Fruit fly (Drosophila melanogaster) whole organism, larva: ENCODE results near the gene cpo.

ENCODE experiments used
- noc ChIP-seq: fragments of 200-800 bp; sonication (Bioruptor generic); optimal IDR thresholded peaks from 3 replicates; lab custom pipeline; 2019; ENCODE audit warnings: missing biosample characterization, mild to moderate bottlenecking, missing genetic modification characterization, moderate library complexity

The cpo gene

DNA sequence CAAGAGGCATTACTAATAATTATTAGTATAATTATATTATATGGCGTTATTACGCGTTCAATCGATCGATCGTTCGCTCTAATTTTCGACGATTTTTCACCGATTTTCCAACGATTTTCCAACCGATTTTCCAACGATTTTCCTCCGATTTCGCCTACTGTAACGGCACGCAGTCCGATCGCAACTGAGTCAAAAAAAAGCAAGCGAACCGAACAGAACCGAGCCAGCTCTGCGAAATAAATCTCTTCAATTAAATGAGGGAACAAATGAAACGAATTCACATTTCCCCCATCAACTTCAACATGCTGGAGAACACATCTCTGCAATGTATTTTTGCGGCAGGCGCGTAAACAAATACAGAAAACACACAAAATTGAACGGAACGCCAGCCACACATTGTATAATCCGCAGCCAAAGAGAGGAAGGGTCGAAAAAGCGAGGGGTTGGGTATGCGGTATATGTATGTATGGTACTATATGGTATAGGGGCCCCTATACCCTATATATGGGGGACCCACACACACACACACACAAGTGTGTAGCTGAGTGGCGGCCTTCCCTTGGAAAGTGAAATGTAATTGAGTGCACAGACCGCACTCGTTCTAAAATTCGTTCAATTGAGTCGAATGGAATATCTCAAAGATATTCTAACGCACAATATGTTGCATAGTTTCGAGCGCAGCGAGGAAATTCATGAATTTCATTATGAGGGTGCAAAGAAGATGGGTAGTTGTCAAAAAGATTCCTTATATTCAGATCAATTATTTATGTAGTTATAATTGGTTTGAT is 133.4 kb downstream of the cpo start, which contains the start of gene htl:
TSS of gene htl (minus strand) at position 186 of the 788 bp plus-strand sequence.
- TF ChIP-seq noc (tag; lab: Kevin White, UChicago), result no peak

DNA sequence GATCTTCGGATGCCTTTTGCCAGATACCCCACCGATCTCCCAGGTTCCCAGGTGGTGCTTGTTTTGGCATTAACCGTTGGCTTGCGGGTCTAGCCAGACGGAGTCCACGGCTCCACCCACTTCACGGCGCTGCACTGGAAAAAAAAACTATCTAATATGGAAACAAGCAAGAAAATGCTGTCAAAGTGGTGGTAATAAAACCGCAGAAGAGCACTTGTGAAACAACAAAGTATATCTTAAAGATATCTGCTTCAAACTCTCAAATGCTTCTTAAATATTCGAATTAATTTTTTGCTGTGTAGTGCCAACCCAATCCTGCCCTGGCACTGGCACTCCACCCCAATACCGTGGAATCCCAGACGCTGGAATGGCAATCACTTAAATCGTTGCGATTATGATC is 138.8 kb downstream of the cpo start:
- TF ChIP-seq noc (tag; lab: Kevin White, UChicago), result no peak

DNA sequence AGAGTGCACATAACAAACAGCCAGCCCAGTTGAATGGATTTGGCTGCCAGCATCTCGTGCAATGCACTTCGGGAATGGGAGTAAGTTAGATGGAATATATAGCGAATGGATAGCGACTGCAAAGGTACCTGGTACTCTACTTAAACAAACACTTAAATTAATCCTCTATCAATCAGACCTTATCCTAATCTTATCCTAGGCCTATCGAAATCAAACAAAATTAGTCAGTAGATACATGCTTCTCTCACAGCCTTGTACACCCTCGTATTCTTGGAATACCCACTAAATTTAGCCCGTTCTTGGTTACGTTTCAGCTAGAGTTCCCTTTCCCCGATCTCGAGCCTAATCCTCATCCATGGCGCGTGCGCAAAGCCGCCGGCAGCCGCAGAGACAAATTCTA is 140.9 kb downstream of the cpo start:
- TF ChIP-seq noc (tag; lab: Kevin White, UChicago), result no peak

DNA sequence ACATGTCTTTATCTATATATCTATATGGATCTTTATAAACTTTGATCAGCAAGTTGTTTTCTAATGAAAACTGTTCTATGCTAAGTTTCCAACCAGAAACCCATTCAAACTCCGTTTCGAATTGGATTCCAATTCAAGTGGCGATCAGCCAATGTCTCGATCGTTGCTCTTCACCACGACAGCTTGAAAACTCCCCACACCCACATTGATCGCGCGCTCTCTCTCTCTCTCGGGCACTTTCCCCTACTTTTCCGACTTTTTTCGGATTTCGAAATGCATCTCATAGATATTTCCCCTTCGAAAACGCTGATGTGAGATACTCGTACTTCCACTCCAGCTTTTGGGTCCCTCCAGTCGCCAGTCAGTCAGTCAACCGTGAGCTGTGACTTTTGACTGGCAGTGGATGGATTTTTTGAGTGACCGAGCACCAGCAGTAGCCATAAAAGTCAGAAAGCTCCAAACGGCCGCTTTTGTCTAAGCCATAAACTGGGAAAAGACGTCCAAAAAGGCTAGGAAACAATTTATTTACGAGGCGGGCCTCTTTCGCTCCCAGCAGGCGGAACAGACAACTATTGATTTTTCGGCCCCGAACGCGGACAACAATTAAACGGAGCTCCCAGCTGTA is 143.6 kb downstream of the cpo start:
- TF ChIP-seq noc (tag; lab: Kevin White, UChicago), result no peak

DNA sequence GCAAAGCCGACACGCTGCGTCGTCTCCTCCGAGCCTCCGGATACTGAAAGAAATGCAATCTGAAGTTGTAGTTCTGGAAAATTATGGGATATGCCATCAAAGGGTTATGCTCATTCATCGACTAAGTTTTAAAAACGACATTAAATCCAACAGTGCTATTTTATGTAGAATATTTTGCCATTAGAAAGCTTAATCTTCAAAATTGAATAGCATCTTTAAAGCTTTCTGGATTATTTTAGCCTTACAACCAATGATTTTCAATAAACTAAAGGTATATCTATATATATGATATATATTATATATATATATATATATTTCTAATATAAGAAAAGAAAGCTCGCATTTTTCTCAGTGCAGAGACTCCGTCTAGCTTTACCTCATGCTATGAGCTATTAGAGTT is 144.7 kb downstream of the cpo start:
- TF ChIP-seq noc (tag; lab: Kevin White, UChicago), result no peak

DNA sequence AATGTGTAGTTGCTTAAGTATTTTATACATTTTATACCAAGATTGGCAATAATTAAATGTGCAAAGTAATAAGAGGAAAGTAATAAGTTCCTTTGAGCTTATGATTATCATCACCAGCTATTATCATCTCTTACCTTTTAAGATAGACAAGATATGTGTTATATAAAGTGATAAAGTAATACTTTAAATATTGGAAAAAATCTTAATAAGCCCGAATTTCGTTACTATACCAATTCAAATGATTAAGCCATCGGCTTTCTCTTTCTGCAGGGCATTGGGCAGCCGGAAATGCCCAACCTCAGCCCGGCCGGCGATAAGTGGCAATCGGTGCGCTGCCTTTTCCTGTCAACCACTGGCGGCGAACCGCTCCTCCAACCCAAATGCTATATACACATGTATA is 148.3 kb downstream of the cpo start:
- no peak for TF ChIP-seq noc (tag; lab: Kevin White, UChicago)
